Worm (Caenorhabditis elegans) whole organism, L3 larva: Measurements from ENCODE around the gene hap-1.

ENCODE experiments used
- R02D3.7 ChIP-seq: fragments of 150-350 bp; optimal IDR thresholded peaks from 2 replicates; lab custom pipeline; 2014; ENCODE audit warnings: missing biosample characterization, missing genetic modification characterization
- aly-2 ChIP-seq: fragments of 150-350 bp; optimal IDR thresholded peaks from 2 replicates; lab custom pipeline; 2014; ENCODE audit warnings: missing biosample characterization, missing genetic modification characterization
- ceh-16 ChIP-seq: sonication (generic microtip); optimal IDR thresholded peaks from 2 replicates; lab custom pipeline; 2017; ENCODE audit warnings: missing biosample characterization, missing genetic modification characterization
- ceh-9 ChIP-seq: sonication (generic microtip); optimal IDR thresholded peaks from 2 replicates; lab custom pipeline; 2018; ENCODE audit warnings: missing biosample characterization, missing genetic modification characterization
- egl-27 ChIP-seq: sonication (generic microtip); optimal IDR thresholded peaks from 4 replicates; lab custom pipeline; 2017; ENCODE audit warnings: missing biosample characterization, missing genetic modification reagents, missing genetic modification characterization
- elt-1 ChIP-seq: fragments of 150-350 bp; optimal IDR thresholded peaks from 2 replicates; lab custom pipeline; 2014; ENCODE audit warnings: missing biosample characterization, missing genetic modification characterization
- nhr-11 ChIP-seq: fragments of 150-350 bp; optimal IDR thresholded peaks from 2 replicates; lab custom pipeline; 2014; ENCODE audit warnings: missing biosample characterization, missing genetic modification characterization
- nhr-67 ChIP-seq: fragments of 150-350 bp; optimal IDR thresholded peaks from 2 replicates; lab custom pipeline; 2014; ENCODE audit warnings: missing biosample characterization, missing genetic modification characterization
- skn-1 ChIP-seq: fragments of 150-350 bp; optimal IDR thresholded peaks from 2 replicates; lab custom pipeline; 2014; ENCODE audit warnings: missing biosample characterization, missing genetic modification characterization
- snpc-4 ChIP-seq: fragments of 150-350 bp; optimal IDR thresholded peaks from 2 replicates; lab custom pipeline; 2014; ENCODE audit warnings: missing biosample characterization, missing genetic modification characterization
- ztf-4 ChIP-seq: fragments of 150-350 bp; optimal IDR thresholded peaks from 2 replicates; lab custom pipeline; 2014; ENCODE audit warnings: missing biosample characterization, missing genetic modification characterization

The hap-1 gene

ce11 chrIII:5310940-5311339 is 47.2 kb downstream of the hap-1 start, which contains the start of gene pqe-1:
Gene pqe-1, plus strand, starts transcription at chrIII:5311240.
- TF ChIP-seq ceh-9 (tag; lab: Kevin White, UChicago) (no peak), nhr-11 (tag; lab: Kevin White, UChicago) (no peak), ztf-4 (tag; lab: Kevin White, UChicago) (no peak), skn-1 (tag; lab: Kevin White, UChicago) (no peak), nhr-67 (tag; lab: Kevin White, UChicago) (no peak), ceh-16 (no peak), aly-2 (tag; lab: Kevin White, UChicago) (no peak), snpc-4 (tag; lab: Kevin White, UChicago) (no peak), elt-1 (no peak), egl-27 (no peak), R02D3.7 (tag; lab: Kevin White, UChicago) (no peak)
- TF ChIP-seq, all 47 proteins: peak for 0
